Worm (Caenorhabditis elegans) whole organism, young adult: ENCODE results near the gene lpr-5.

ENCODE experiments used
- B0261.1 ChIP-seq: sonication (generic microtip); optimal IDR thresholded peaks from 2 replicates; lab custom pipeline; 2016; ENCODE audit warnings: mild to moderate bottlenecking, missing genetic modification characterization, moderate library complexity, missing compliant biosample characterization
- lin-26 ChIP-seq: fragments of 200-800 bp; sonication (Bioruptor generic); IDR thresholded peaks from 2 replicates; pipeline ENCODE4 v1.3.6; 2022; ENCODE audit warnings: missing genetic modification reagents, missing genetic modification characterization, missing compliant biosample characterization
- lin-54 ChIP-seq: fragments of 200-800 bp; sonication (Bioruptor generic); optimal IDR thresholded peaks from 2 replicates; lab custom pipeline; 2018; ENCODE audit warnings: mild to moderate bottlenecking, missing genetic modification characterization, missing compliant biosample characterization
- nhr-90 ChIP-seq: sonication (generic microtip); optimal IDR thresholded peaks from 2 replicates; lab custom pipeline; 2016; ENCODE audit warnings: missing genotype, mild to moderate bottlenecking, missing genetic modification characterization, missing compliant biosample characterization
- sea-2 ChIP-seq: fragments of 200-800 bp; sonication (Bioruptor generic); IDR thresholded peaks from 2 replicates; pipeline ENCODE4 v1.3.6; 2022; ENCODE audit warnings: missing genetic modification characterization, missing compliant biosample characterization

ce11 chrX:11061904-11062303, at the start of gene lpr-5:
- TF ChIP-seq B0261.1 (tag; lab: Kevin White, UChicago) (no peak), lin-26 (GFP tag; lab: Robert Waterston, UW) (no peak), nhr-90 (tag; lab: Kevin White, UChicago) (no peak), sea-2 (GFP tag; lab: Robert Waterston, UW) (no peak), lin-54 (GFP tag; lab: Kevin White, UChicago) (no peak)
